Worm (Caenorhabditis elegans): ENCODE results near the gene srv-14.

srv-14 gene

ce11 chrIV:15844064-15844463 lies 50.0 kb downstream of the srv-14 start:
- TF ChIP-seq jun-1 (tag; optimal IDR thresholded peaks at IDR 0.05) (no peak), ceh-82 (tag; optimal IDR thresholded peaks at IDR 0.05) (no peak), nhr-12 (tag; optimal IDR thresholded peaks at IDR 0.05) (no peak), hmg-11 (tag; optimal IDR thresholded peaks at IDR 0.05) (no peak), nhr-76 (tag; optimal IDR thresholded peaks at IDR 0.05) (no peak), ztf-4 (tag; optimal IDR thresholded peaks at IDR 0.05) (no peak), unc-39 (tag; optimal IDR thresholded peaks at IDR 0.05) (no peak), nhr-43 (tag; optimal IDR thresholded peaks at IDR 0.05; ENCODE audit: poor library complexity, severe bottlenecking) (no peak), sea-2 (GFP tag; optimal IDR thresholded peaks at IDR 0.05) (no peak), nhr-67 (tag; optimal IDR thresholded peaks at IDR 0.05) (no peak)
